Fruit fly (Drosophila melanogaster) Kc167 (cell line): Measurements from ENCODE around the gene CG42537.

ENCODE experiments used
- Myc ChIP-seq: fragments of >200 bp; optimal IDR thresholded peaks from 2 replicates; lab custom pipeline; 2017; ENCODE audit warnings: missing external identifiers
- h ChIP-seq: fragments of >200 bp; optimal IDR thresholded peaks from 3 replicates; lab custom pipeline; 2018; ENCODE audit warnings: missing external identifiers
- insv ChIP-seq: fragments of >200 bp; optimal IDR thresholded peaks from 3 replicates; lab custom pipeline; 2018; ENCODE audit warnings: missing external identifiers
- ttk ChIP-seq: sonication (Bioruptor generic); optimal IDR thresholded peaks from 2 replicates; lab custom pipeline; 2017; ENCODE audit warnings: missing external identifiers

DNA sequence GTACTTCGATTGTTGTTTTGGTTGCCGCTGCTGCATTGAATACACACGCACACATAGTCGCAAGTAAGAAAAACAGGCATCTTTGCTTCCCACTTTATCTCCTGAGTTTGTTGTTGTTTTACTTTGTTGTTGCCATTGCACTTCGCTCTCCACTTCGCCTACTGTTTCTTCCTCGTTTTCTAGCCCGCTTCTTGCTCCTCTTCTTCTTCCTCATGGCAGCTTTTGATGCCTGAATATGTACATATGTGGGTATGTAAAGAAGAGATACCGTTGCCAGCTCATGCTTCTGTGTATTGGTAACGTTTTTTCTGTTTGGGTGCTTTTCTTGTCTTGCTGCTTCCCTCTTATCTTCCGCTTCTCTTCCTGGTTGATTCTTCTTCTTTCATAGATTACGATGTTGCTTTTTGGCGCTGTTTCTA is 31.6 kb downstream of the CG42537 start:
- TF ChIP-seq h: no peak
- TF ChIP-seq Myc: no peak
- no peak for TF ChIP-seq insv (lab: Kevin White, UChicago)
- TF ChIP-seq ttk (lab: Kevin White, UChicago): no peak
